Fruit fly (Drosophila melanogaster) whole organism, embryonic: Measurements from ENCODE around the gene CG11596.
A peak's percentile ranks its signal among the peaks of the same experiment; 100 is the strongest.

Experiments used
- ATbp ChIP-seq: fragments of 200-800 bp; sonication (Bioruptor generic); optimal IDR thresholded peaks from 2 replicates; lab custom pipeline; 2017; ENCODE audit warnings: missing biosample characterization, mild to moderate bottlenecking, missing genetic modification characterization, missing genetic modification reagents
- BEAF-32 ChIP-seq: fragments of 200-800 bp; sonication (Bioruptor generic); optimal IDR thresholded peaks from 3 replicates; lab custom pipeline; 2017; ENCODE audit warnings: missing biosample characterization, missing genetic modification characterization, mild to moderate bottlenecking, moderate library complexity, missing genetic modification reagents
- CG10431 ChIP-seq: fragments of 200-800 bp; sonication (Bioruptor generic); optimal IDR thresholded peaks from 3 replicates; lab custom pipeline; 2018; ENCODE audit warnings: missing biosample characterization, mild to moderate bottlenecking, missing genetic modification characterization
- CG12071 ChIP-seq: fragments of 200-800 bp; sonication (Bioruptor generic); optimal IDR thresholded peaks from 3 replicates; lab custom pipeline; 2018; ENCODE audit warnings: missing biosample characterization, mild to moderate bottlenecking, missing genetic modification characterization
- CG12769 ChIP-seq: fragments of 200-800 bp; sonication (Bioruptor generic); optimal IDR thresholded peaks from 2 replicates; lab custom pipeline; 2019; ENCODE audit warnings: missing biosample characterization, mild to moderate bottlenecking, missing genetic modification characterization, moderate library complexity
- CG14014 ChIP-seq: fragments of 200-800 bp; sonication (Bioruptor generic); IDR thresholded peaks from 2 replicates; pipeline ENCODE4 v1.3.6; 2022; ENCODE audit warnings: missing biosample characterization, missing genetic modification characterization
- CG14710 ChIP-seq: fragments of 200-800 bp; sonication (Bioruptor generic); optimal IDR thresholded peaks from 3 replicates; lab custom pipeline; 2019; ENCODE audit warnings: missing biosample characterization, mild to moderate bottlenecking, missing genetic modification characterization, moderate library complexity
- CG14860 ChIP-seq: fragments of 200-800 bp; sonication (Bioruptor generic); IDR thresholded peaks from 3 replicates; pipeline ENCODE4 v1.3.6; 2022; ENCODE audit warnings: missing biosample characterization, missing genetic modification characterization; ENCODE audit not compliant: partially characterized antibody
- CG14965 ChIP-seq: fragments of 200-800 bp; sonication (Bioruptor generic); optimal IDR thresholded peaks from 2 replicates; lab custom pipeline; 2016; ENCODE audit warnings: missing biosample characterization, missing genetic modification characterization, borderline replicate concordance
- CG15514 ChIP-seq: fragments of 200-800 bp; sonication (Bioruptor generic); optimal IDR thresholded peaks from 3 replicates; lab custom pipeline; 2017; ENCODE audit warnings: missing biosample characterization, missing genetic modification characterization, mild to moderate bottlenecking, moderate library complexity, missing genetic modification reagents
- CG17385 ChIP-seq: fragments of 200-800 bp; sonication (Bioruptor generic); optimal IDR thresholded peaks from 3 replicates; lab custom pipeline; 2018; ENCODE audit warnings: missing biosample characterization, mild to moderate bottlenecking, missing genetic modification characterization
- CG2712 ChIP-seq: fragments of 200-800 bp; optimal IDR thresholded peaks from 3 replicates; lab custom pipeline; 2019; ENCODE audit warnings: missing biosample characterization, mild to moderate bottlenecking, missing genetic modification characterization, moderate library complexity
- CG3163 ChIP-seq: fragments of 200-800 bp; sonication (Bioruptor generic); optimal IDR thresholded peaks from 3 replicates; lab custom pipeline; 2016; ENCODE audit warnings: missing biosample characterization, missing genetic modification characterization
- CG32532 ChIP-seq: fragments of 200-800 bp; sonication (Bioruptor generic); IDR thresholded peaks from 2 replicates; pipeline ENCODE4 v1.3.6; 2022; ENCODE audit warnings: missing biosample characterization, missing genetic modification characterization
- CG34376 ChIP-seq: fragments of 200-800 bp; sonication (Bioruptor generic); optimal IDR thresholded peaks from 2 replicates; lab custom pipeline; 2018; ENCODE audit warnings: missing biosample characterization, mild to moderate bottlenecking, missing genetic modification characterization
- CG4328 ChIP-seq: fragments of 200-800 bp; sonication (Bioruptor generic); optimal IDR thresholded peaks from 3 replicates; lab custom pipeline; 2017; ENCODE audit warnings: missing biosample characterization, missing genetic modification reagents, missing genetic modification characterization
- CG4617 ChIP-seq: fragments of 200-800 bp; sonication (Bioruptor generic); optimal IDR thresholded peaks from 3 replicates; lab custom pipeline; 2016; ENCODE audit warnings: missing biosample characterization, missing genetic modification characterization, borderline replicate concordance
- CG7372 ChIP-seq: fragments of 200-800 bp; sonication (Bioruptor generic); IDR thresholded peaks from 2 replicates; pipeline ENCODE4 v1.3.6; 2022; ENCODE audit warnings: missing biosample characterization, missing genetic modification characterization
- CG7963 ChIP-seq: fragments of 200-800 bp; sonication (Bioruptor generic); IDR thresholded peaks from 3 replicates; pipeline ENCODE4 v1.3.6; 2022; ENCODE audit warnings: missing biosample characterization, missing genetic modification characterization; ENCODE audit not compliant: partially characterized antibody
- CG9932 ChIP-seq: fragments of 200-800 bp; sonication (Bioruptor generic); IDR thresholded peaks from 2 replicates; pipeline ENCODE4 v1.3.6; 2022; ENCODE audit warnings: missing biosample characterization, missing genetic modification characterization
- D19A ChIP-seq: fragments of 200-800 bp; optimal IDR thresholded peaks from 3 replicates; lab custom pipeline; 2019; ENCODE audit warnings: missing biosample characterization, mild to moderate bottlenecking, missing genetic modification characterization, moderate library complexity
- Drgx ChIP-seq: fragments of 200-800 bp; sonication (Bioruptor generic); IDR thresholded peaks from 2 replicates; pipeline ENCODE4 v1.3.6; 2022; ENCODE audit warnings: missing biosample characterization, missing genetic modification characterization
- HHEX ChIP-seq: fragments of 200-800 bp; sonication (Bioruptor generic); optimal IDR thresholded peaks from 3 replicates; lab custom pipeline; 2017; ENCODE audit warnings: missing biosample characterization, mild to moderate bottlenecking, missing genetic modification characterization, missing genetic modification reagents
- HLH54F ChIP-seq: fragments of 200-800 bp; sonication (Bioruptor generic); optimal IDR thresholded peaks from 3 replicates; lab custom pipeline; 2016; ENCODE audit warnings: missing biosample characterization, missing genetic modification characterization
- Hr78 ChIP-seq, 2 experiments: fragments of 200-800 bp in 1 of 2; fragments of >200 bp in 1 of 2; sonication (Bioruptor generic) in 1 of 2; optimal IDR thresholded peaks; 2 replicates each; lab custom pipeline; 2017 to 2019; ENCODE audit warnings: missing biosample characterization in 2 of 2, missing genetic modification characterization in 2 of 2, mild to moderate bottlenecking in 1 of 2, moderate library complexity in 1 of 2
- Med ChIP-seq: fragments of 200-800 bp; sonication (Bioruptor generic); peaks from one replicate; lab custom pipeline; 2016; ENCODE audit warnings: missing biosample characterization, missing genetic modification characterization, mild to moderate bottlenecking, inconsistent platforms, moderate library complexity
- Nf-YA ChIP-seq: fragments of 200-800 bp; sonication (Bioruptor generic); IDR thresholded peaks from 2 replicates; pipeline ENCODE4 v1.3.6; 2022; ENCODE audit warnings: missing biosample characterization, missing genetic modification characterization
- Oaz ChIP-seq: fragments of 200-800 bp; sonication (Bioruptor generic); IDR thresholded peaks from 2 replicates; pipeline ENCODE4 v1.3.6; 2022; ENCODE audit warnings: missing biosample characterization, missing genetic modification characterization
- Optix ChIP-seq: fragments of 200-800 bp; sonication (Bioruptor generic); IDR thresholded peaks from 3 replicates; pipeline ENCODE4 v1.3.6; 2022; ENCODE audit warnings: missing biosample characterization, missing genetic modification characterization
- Side ChIP-seq: fragments of 200-800 bp; sonication (Bioruptor generic); optimal IDR thresholded peaks from 2 replicates; lab custom pipeline; 2016; ENCODE audit warnings: missing biosample characterization, missing genetic modification characterization
- Six4 ChIP-seq: fragments of 200-800 bp; sonication (Bioruptor generic); optimal IDR thresholded peaks from 2 replicates; lab custom pipeline; 2016; ENCODE audit warnings: missing biosample characterization, missing genetic modification characterization
- Usf ChIP-seq: fragments of 200-800 bp; sonication (Bioruptor generic); optimal IDR thresholded peaks from 2 replicates; lab custom pipeline; 2017; ENCODE audit warnings: missing genotype, missing biosample characterization, missing genetic modification characterization
- ac ChIP-seq: fragments of 200-800 bp; sonication (Bioruptor generic); optimal IDR thresholded peaks from 3 replicates; lab custom pipeline; 2017; ENCODE audit warnings: missing biosample characterization, mild to moderate bottlenecking, missing genetic modification characterization
- al ChIP-seq: fragments of 200-800 bp; sonication (Bioruptor generic); IDR thresholded peaks from 2 replicates; pipeline ENCODE4 v1.3.6; 2022; ENCODE audit warnings: missing biosample characterization, missing genetic modification characterization
- br ChIP-seq: fragments of >200 bp; optimal IDR thresholded peaks from 2 replicates; lab custom pipeline; 2017
- caup ChIP-seq: fragments of 200-800 bp; sonication (Bioruptor generic); optimal IDR thresholded peaks from 3 replicates; lab custom pipeline; 2017; ENCODE audit warnings: missing biosample characterization, mild to moderate bottlenecking, missing genetic modification characterization, moderate library complexity; ENCODE audit not compliant: severe bottlenecking
- da ChIP-seq: fragments of 200-800 bp; sonication (Bioruptor generic); optimal IDR thresholded peaks from 2 replicates; lab custom pipeline; 2016; ENCODE audit warnings: missing biosample characterization, missing genetic modification characterization
- fd64A ChIP-seq: fragments of 200-800 bp; sonication (Bioruptor generic); optimal IDR thresholded peaks from 3 replicates; lab custom pipeline; 2018; ENCODE audit warnings: missing biosample characterization, mild to moderate bottlenecking, missing genetic modification characterization
- gcm ChIP-seq: fragments of 200-800 bp; sonication (Bioruptor generic); optimal IDR thresholded peaks from 2 replicates; lab custom pipeline; 2019; ENCODE audit warnings: missing biosample characterization, mild to moderate bottlenecking, missing genetic modification characterization, moderate library complexity
- gem ChIP-seq: fragments of 200-800 bp; sonication (Bioruptor generic); optimal IDR thresholded peaks from 2 replicates; lab custom pipeline; 2019; ENCODE audit warnings: missing biosample characterization, mild to moderate bottlenecking, missing genetic modification characterization, moderate library complexity
- gfzf ChIP-seq: fragments of 200-800 bp; sonication (Bioruptor generic); optimal IDR thresholded peaks from 2 replicates; lab custom pipeline; 2016; ENCODE audit warnings: missing biosample characterization, mild to moderate bottlenecking, missing genetic modification characterization, moderate library complexity
- jumu ChIP-seq: fragments of 200-800 bp; sonication (Bioruptor generic); optimal IDR thresholded peaks from 3 replicates; lab custom pipeline; 2016; ENCODE audit warnings: missing biosample characterization, missing genetic modification characterization
- maf-S ChIP-seq: fragments of 200-800 bp; sonication (Bioruptor generic); optimal IDR thresholded peaks from 2 replicates; lab custom pipeline; 2016; ENCODE audit warnings: missing biosample characterization, missing genetic modification characterization
- peb ChIP-seq: fragments of 200-800 bp; sonication (Bioruptor generic); IDR thresholded peaks from 2 replicates; pipeline ENCODE4 v1.3.6; 2022; ENCODE audit warnings: missing biosample characterization, missing genetic modification characterization
- scrt ChIP-seq: fragments of 200-800 bp; sonication (Bioruptor generic); optimal IDR thresholded peaks from 2 replicates; lab custom pipeline; 2018; ENCODE audit warnings: missing biosample characterization, mild to moderate bottlenecking, missing genetic modification characterization, moderate library complexity
- sug ChIP-seq: fragments of 200-800 bp; optimal IDR thresholded peaks from 2 replicates; lab custom pipeline; 2019; ENCODE audit warnings: missing biosample characterization, mild to moderate bottlenecking, missing genetic modification characterization, moderate library complexity
- twi ChIP-seq: fragments of 200-800 bp; optimal IDR thresholded peaks from 2 replicates; lab custom pipeline; 2019; ENCODE audit warnings: missing biosample characterization, mild to moderate bottlenecking, missing genetic modification characterization, moderate library complexity
- unpg ChIP-seq: fragments of 200-800 bp; sonication (Bioruptor generic); optimal IDR thresholded peaks from 3 replicates; lab custom pipeline; 2018; ENCODE audit warnings: missing biosample characterization, mild to moderate bottlenecking, missing genetic modification characterization, moderate library complexity
- zf30C ChIP-seq: fragments of 200-800 bp; sonication (Bioruptor generic); optimal IDR thresholded peaks from 3 replicates; lab custom pipeline; 2018; ENCODE audit warnings: missing biosample characterization, mild to moderate bottlenecking, missing genetic modification characterization

Gene CG11596

DNA sequence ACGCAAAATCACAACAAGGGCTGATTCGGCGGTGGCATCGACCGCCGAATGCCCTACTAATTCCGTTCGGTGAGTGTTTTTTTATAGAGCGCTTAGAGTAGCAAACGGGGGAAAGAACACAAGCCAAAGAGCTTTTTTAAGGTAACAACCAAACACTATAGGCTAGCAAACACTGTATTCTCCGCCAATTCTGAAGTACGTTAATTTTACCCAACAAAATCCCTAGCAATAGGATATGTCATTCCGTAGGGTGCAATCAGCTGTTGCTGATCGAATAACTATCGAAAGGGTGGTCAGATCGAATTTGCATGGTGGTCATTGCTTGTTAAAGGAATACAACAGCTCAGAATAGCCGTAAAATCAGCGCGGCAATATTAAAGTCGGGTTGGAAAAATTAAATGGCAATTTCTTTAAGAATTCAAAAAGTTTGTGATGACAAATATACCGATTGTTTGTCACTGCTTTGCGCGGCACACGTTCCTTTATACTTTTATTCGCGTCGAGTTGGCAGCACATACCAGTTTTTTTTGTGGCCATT, 19.7 kb upstream of the CG11596 start, which contains the start of gene mip130 (continued):
- no peak for TF ChIP-seq ac
- no peak for TF ChIP-seq CG4328 (GFP tag; lab: Kevin White, UChicago)
- no peak for TF ChIP-seq da (GFP tag; lab: Kevin White, UChicago)
- peak; percentile 8 for TF ChIP-seq CG34376 (GFP tag; lab: Kevin White, UChicago)
- TF ChIP-seq D19A (tag; lab: Kevin White, UChicago), result peak; percentile 91
- peak; percentile 80 for TF ChIP-seq BEAF-32
- TF ChIP-seq HHEX (GFP tag; lab: Kevin White, UChicago), result peak; percentile 50
- peak; percentile 50 for TF ChIP-seq CG17385 (GFP tag; lab: Kevin White, UChicago)
- no peak for TF ChIP-seq CG3163
- TF ChIP-seq CG14860 (GFP tag; lab: Robert Waterston, UW), result 0 out of 3 replicates have a peak, but pooled peaks have one; percentile 52
- TF ChIP-seq CG14710 (tag; lab: Kevin White, UChicago), result peak; percentile 32
- no peak for TF ChIP-seq fd64A
- TF ChIP-seq gfzf (GFP tag; lab: Kevin White, UChicago), result peak; percentile 23
- TF ChIP-seq al (GFP tag; lab: Robert Waterston, UW), result 0 out of 2 replicates have a peak, but pooled peaks have one; percentile 34
- TF ChIP-seq CG2712 (tag; lab: Kevin White, UChicago), result peak; percentile 56
- TF ChIP-seq sug, result peak; percentile 49
- no peak for TF ChIP-seq CG14965
- peak; percentile 46 for TF ChIP-seq CG4617 (GFP tag; lab: Kevin White, UChicago)
- peak; percentile 26 for TF ChIP-seq Usf
- peak; percentile 12 for TF ChIP-seq CG10431 (GFP tag; lab: Kevin White, UChicago)
- TF ChIP-seq br (lab: Kevin White, UChicago), result no peak
- TF ChIP-seq Side (GFP tag; lab: Kevin White, UChicago), result no peak
- peak; percentile 17; the same call in 1 of the 3 replicates for TF ChIP-seq Optix (GFP tag; lab: Robert Waterston, UW)
- 0 out of 3 replicates have a peak, but pooled peaks have one; percentile 12 for TF ChIP-seq CG7963 (GFP tag; lab: Robert Waterston, UW)
- TF ChIP-seq jumu (GFP tag; lab: Kevin White, UChicago), result peak; percentile 61
- no peak for TF ChIP-seq Nf-YA (GFP tag; lab: Robert Waterston, UW)
- TF ChIP-seq maf-S, result no peak
- TF ChIP-seq Drgx (GFP tag; lab: Robert Waterston, UW), result peak; percentile 48; the same call in 1 of the 2 replicates
- TF ChIP-seq gcm (GFP tag; lab: Kevin White, UChicago), result peak; percentile 22
- TF ChIP-seq scrt, result no peak
- no peak for TF ChIP-seq Hr78 (GFP tag; optimal IDR thresholded peaks at IDR 0.05; lab: Kevin White, UChicago)
- peak; percentile 33 for TF ChIP-seq unpg (GFP tag; lab: Kevin White, UChicago)
- peak; percentile 36 for TF ChIP-seq caup (GFP tag; lab: Kevin White, UChicago)
- peak; percentile 6 for TF ChIP-seq CG12071
- peak; percentile 3 for TF ChIP-seq HLH54F (GFP tag; lab: Kevin White, UChicago)
- 0 out of 2 replicates have a peak, but pooled peaks have one; percentile 16 for TF ChIP-seq Oaz (GFP tag; lab: Robert Waterston, UW)
- peak; percentile 30; the same call in 1 of the 2 replicates for TF ChIP-seq peb
- peak; percentile 69 for TF ChIP-seq CG14014
- peak; percentile 85 for TF ChIP-seq Med (GFP tag; lab: Kevin White, UChicago)
- no peak for TF ChIP-seq Six4 (GFP tag; lab: Kevin White, UChicago)
- TF ChIP-seq CG15514, result no peak
- TF ChIP-seq twi, result peak; percentile 4
- peak; percentile 33; the same call in 1 of the 2 replicates for TF ChIP-seq CG32532 (GFP tag; lab: Robert Waterston, UW)
- TF ChIP-seq CG7372 (GFP tag; lab: Robert Waterston, UW), result 0 out of 2 replicates have a peak, but pooled peaks have one; percentile 30
- no peak for TF ChIP-seq zf30C
- TF ChIP-seq CG12769 (tag; lab: Kevin White, UChicago), result no peak
- TF ChIP-seq gem (tag; lab: Kevin White, UChicago), result no peak
- TF ChIP-seq CG9932 (GFP tag; lab: Robert Waterston, UW), result peak; percentile 72
- peak; percentile 53 for TF ChIP-seq ATbp (GFP tag; lab: Kevin White, UChicago)
